Worm (Caenorhabditis elegans) whole organism, L4 larva: ENCODE results near the gene mrpl-48.

Experiments used
- F10B5.3 ChIP-seq: sonication (generic microtip); optimal IDR thresholded peaks from 2 replicates; lab custom pipeline; 2016; ENCODE audit warnings: mild to moderate bottlenecking, missing genetic modification characterization, missing compliant biosample characterization
- T26A8.4 ChIP-seq: fragments of 200-800 bp; sonication (Bioruptor generic); IDR thresholded peaks from 2 replicates; pipeline ENCODE4 v1.3.6; 2022; ENCODE audit warnings: missing genetic modification characterization, missing compliant biosample characterization
- ZK546.5 ChIP-seq, 2 experiments: sonication (generic microtip); optimal IDR thresholded peaks; 2 replicates each; lab custom pipeline; 2017; ENCODE audit warnings: missing biosample characterization in 2 of 2, missing genetic modification characterization in 2 of 2
- ceh-62 ChIP-seq: sonication (generic microtip); optimal IDR thresholded peaks from 2 replicates; lab custom pipeline; 2017; ENCODE audit warnings: missing biosample characterization, missing genetic modification characterization
- egl-43 ChIP-seq: fragments of 200-800 bp; sonication (Bioruptor generic); IDR thresholded peaks from 2 replicates; pipeline ENCODE4 v1.3.6; 2022; ENCODE audit warnings: missing genetic modification reagents, missing genetic modification characterization, missing compliant biosample characterization
- lin-1 ChIP-seq: fragments of 200-800 bp; sonication (Bioruptor generic); IDR thresholded peaks from 2 replicates; pipeline ENCODE4 v1.3.6; 2022; ENCODE audit warnings: missing genetic modification reagents, missing genetic modification characterization, missing compliant biosample characterization
- mes-2 ChIP-seq: sonication (generic microtip); optimal IDR thresholded peaks from 2 replicates; lab custom pipeline; 2016; ENCODE audit warnings: missing genotype, mild to moderate bottlenecking, missing genetic modification characterization, missing compliant biosample characterization; ENCODE audit not compliant: poor library complexity, severe bottlenecking
- nhr-237 ChIP-seq: sonication (generic microtip); optimal IDR thresholded peaks from 2 replicates; lab custom pipeline; 2017; ENCODE audit warnings: missing biosample characterization, missing genetic modification characterization
- unc-130 ChIP-seq: sonication (generic microtip); optimal IDR thresholded peaks from 2 replicates; lab custom pipeline; 2016; ENCODE audit warnings: missing genetic modification reagents, missing genetic modification characterization, missing compliant biosample characterization
- zag-1 ChIP-seq: fragments of 150-350 bp; optimal IDR thresholded peaks from 2 replicates; lab custom pipeline; 2014; ENCODE audit warnings: missing biosample characterization, missing genetic modification characterization
- ztf-11 ChIP-seq: fragments of 150-350 bp; optimal IDR thresholded peaks from 2 replicates; lab custom pipeline; 2014; ENCODE audit warnings: missing biosample characterization, missing genetic modification characterization

DNA sequence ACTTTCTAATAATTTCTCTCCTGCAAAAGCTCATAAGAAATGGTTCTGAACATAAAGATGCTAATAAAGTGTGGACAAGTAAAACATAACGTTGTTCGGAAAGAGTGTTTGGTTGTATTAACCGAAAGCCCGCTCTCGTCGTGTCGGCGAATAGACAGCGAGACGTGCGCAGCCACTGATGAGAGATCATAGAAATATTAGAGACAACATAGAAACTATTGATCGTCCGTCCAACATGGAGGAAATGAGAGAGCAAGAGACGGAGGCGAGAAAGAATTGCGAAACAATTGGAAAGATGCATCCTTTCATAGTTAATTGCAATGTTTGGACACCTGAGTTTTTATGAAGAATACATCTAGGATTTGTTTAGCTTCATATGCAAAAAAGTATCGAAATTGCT is 13.0 kb upstream of the mrpl-48 start:
- TF ChIP-seq egl-43 (GFP tag; lab: Robert Waterston, UW) (no peak), F10B5.3 (no peak), ceh-62 (tag; lab: Kevin White, UChicago) (no peak), T26A8.4 (GFP tag; lab: Robert Waterston, UW) (no peak), zag-1 (no peak), mes-2 (tag; lab: Kevin White, UChicago) (peak; percentile 71), lin-1 (GFP tag; lab: Robert Waterston, UW) (no peak), ztf-11 (tag; lab: Kevin White, UChicago) (no peak), nhr-237 (tag; lab: Kevin White, UChicago) (no peak), ZK546.5 (tag; optimal IDR thresholded peaks at IDR 0.05; lab: Kevin White, UChicago) (no peak), unc-130 (no peak)
